Worm (Caenorhabditis elegans) whole organism, early embryonic: ENCODE measurements around the gene adt-3.
A peak's percentile ranks its signal among the peaks of the same experiment; 100 is the strongest.

Source experiments
- B0310.2 ChIP-seq: sonication (generic microtip); optimal IDR thresholded peaks from 2 replicates; lab custom pipeline; 2016; ENCODE audit warnings: mild to moderate bottlenecking, missing genetic modification characterization, missing compliant biosample characterization
- F13C5.2 ChIP-seq: sonication (generic microtip); optimal IDR thresholded peaks from 2 replicates; lab custom pipeline; 2017; ENCODE audit warnings: mild to moderate bottlenecking, missing genetic modification characterization, inconsistent platforms, missing compliant biosample characterization
- aly-1 ChIP-seq: sonication (generic microtip); optimal IDR thresholded peaks from 2 replicates; lab custom pipeline; 2016; ENCODE audit warnings: missing genetic modification characterization, missing compliant biosample characterization
- ama-1 ChIP-seq: fragments of 150-350 bp; optimal IDR thresholded peaks from 2 replicates; lab custom pipeline; 2014
- ceh-13 ChIP-seq: fragments of 200-800 bp; sonication (Bioruptor generic); optimal IDR thresholded peaks from 2 replicates; lab custom pipeline; 2018; ENCODE audit warnings: mild to moderate bottlenecking, missing genetic modification characterization, missing compliant biosample characterization
- ceh-36 ChIP-seq: sonication (generic microtip); optimal IDR thresholded peaks from 2 replicates; lab custom pipeline; 2016; ENCODE audit warnings: missing genetic modification characterization, inconsistent platforms, missing compliant biosample characterization
- ets-7 ChIP-seq: sonication (generic microtip); optimal IDR thresholded peaks from 2 replicates; lab custom pipeline; 2016; ENCODE audit warnings: missing genotype, missing genetic modification characterization, missing compliant biosample characterization
- flt-1 ChIP-seq: fragments of 200-800 bp; sonication (Bioruptor generic); IDR thresholded peaks from 2 replicates; pipeline ENCODE4 v1.3.6; 2022; ENCODE audit warnings: missing genetic modification characterization, missing compliant biosample characterization
- hmbx-1 ChIP-seq: sonication (generic microtip); optimal IDR thresholded peaks from 2 replicates; lab custom pipeline; 2016; ENCODE audit warnings: mild to moderate bottlenecking, missing genetic modification characterization, missing compliant biosample characterization
- hmg-4 ChIP-seq: fragments of 200-800 bp; sonication (Bioruptor generic); optimal IDR thresholded peaks from 2 replicates; lab custom pipeline; 2018; ENCODE audit warnings: mild to moderate bottlenecking, missing genetic modification characterization, missing compliant biosample characterization
- hnd-1 ChIP-seq: sonication (generic microtip); optimal IDR thresholded peaks from 2 replicates; lab custom pipeline; 2016; ENCODE audit warnings: missing genetic modification characterization, missing compliant biosample characterization
- pes-1 ChIP-seq: fragments of 200-800 bp; sonication (Bioruptor generic); IDR thresholded peaks from 2 replicates; pipeline ENCODE4 v1.3.6; 2022; ENCODE audit warnings: missing genetic modification reagents, missing genetic modification characterization, missing compliant biosample characterization
- scrt-1 ChIP-seq: fragments of 200-800 bp; sonication (Bioruptor generic); IDR thresholded peaks from 2 replicates; pipeline ENCODE4 v1.3.6; 2022; ENCODE audit warnings: missing genetic modification characterization, missing compliant biosample characterization
- sea-1 ChIP-seq: fragments of 200-800 bp; sonication (Bioruptor generic); conservative IDR thresholded peaks from 2 replicates; pipeline ENCODE4 v1.3.6; 2022; ENCODE audit warnings: missing genetic modification characterization, missing compliant biosample characterization
- tbx-11 ChIP-seq: fragments of 200-800 bp; sonication (Bioruptor generic); IDR thresholded peaks from 2 replicates; pipeline ENCODE4 v1.3.6; 2022; ENCODE audit warnings: missing genetic modification characterization, missing compliant biosample characterization
- tbx-37 ChIP-seq: fragments of 200-800 bp; sonication (Bioruptor generic); conservative IDR thresholded peaks from 2 replicates; pipeline ENCODE4 v1.3.6; 2022; ENCODE audit warnings: missing genetic modification reagents, missing genetic modification characterization, missing compliant biosample characterization
- tra-4 ChIP-seq: sonication (generic microtip); optimal IDR thresholded peaks from 2 replicates; lab custom pipeline; 2017; ENCODE audit warnings: missing genetic modification characterization, missing compliant biosample characterization

Gene adt-3

ce11 chrX:3914273-3914672 lies 17.2 kb upstream of the adt-3 start:
- TF ChIP-seq sea-1 (GFP tag; lab: Robert Waterston, UW): peak; percentile 77; the same call in 1 of the 2 replicates
- TF ChIP-seq aly-1: peak; percentile 55
- TF ChIP-seq ets-7 (tag; lab: Kevin White, UChicago): no peak
- peak; percentile 82 for TF ChIP-seq scrt-1
- peak; percentile 49 for TF ChIP-seq tra-4 (tag; lab: Kevin White, UChicago)
- TF ChIP-seq flt-1 (GFP tag; lab: Robert Waterston, UW): peak; percentile 70
- peak; percentile 50; the same call in 1 of the 2 replicates for TF ChIP-seq tbx-37 (GFP tag; lab: Robert Waterston, UW)
- peak; percentile 35 for TF ChIP-seq hnd-1 (tag; lab: Kevin White, UChicago)
- TF ChIP-seq ceh-13 (GFP tag; lab: Kevin White, UChicago): peak; percentile 49
- TF ChIP-seq B0310.2 (tag; lab: Kevin White, UChicago): peak; percentile 75
- TF ChIP-seq ama-1: no peak
- peak; percentile 33 for TF ChIP-seq hmbx-1 (tag; lab: Kevin White, UChicago)
- TF ChIP-seq ceh-36 (tag; lab: Kevin White, UChicago): peak; percentile 85
- TF ChIP-seq F13C5.2 (tag; lab: Kevin White, UChicago): peak; percentile 42
- TF ChIP-seq hmg-4 (GFP tag; lab: Kevin White, UChicago): peak; percentile 76
- TF ChIP-seq pes-1 (GFP tag; lab: Robert Waterston, UW): peak; percentile 83
- TF ChIP-seq tbx-11 (GFP tag; lab: Robert Waterston, UW): peak; percentile 64

- TF ChIP-seq B0310.2 (tag; lab: Kevin White, UChicago) (no peak), tbx-11 (GFP tag; lab: Robert Waterston, UW) (no peak), ceh-36 (tag; lab: Kevin White, UChicago) (no peak), hmbx-1 (tag; lab: Kevin White, UChicago) (no peak), tra-4 (tag; lab: Kevin White, UChicago) (no peak), scrt-1 (no peak), ama-1 (no peak), pes-1 (GFP tag; lab: Robert Waterston, UW) (no peak), ets-7 (tag; lab: Kevin White, UChicago) (no peak), F13C5.2 (tag; lab: Kevin White, UChicago) (no peak), ceh-13 (GFP tag; lab: Kevin White, UChicago) (no peak), hmg-4 (GFP tag; lab: Kevin White, UChicago) (no peak), flt-1 (GFP tag; lab: Robert Waterston, UW) (no peak), tbx-37 (GFP tag; lab: Robert Waterston, UW) (no peak)
Observed at ce11 chrX:3915748-3916147, 15.7 kb upstream of the adt-3 start, which contains the start of gene idpp-9. TSS of gene idpp-9 (minus strand) at chrX:3915848.

- TF ChIP-seq tra-4 (tag; lab: Kevin White, UChicago) (no peak), tbx-37 (GFP tag; lab: Robert Waterston, UW) (no peak), ama-1 (no peak), sea-1 (GFP tag; lab: Robert Waterston, UW) (no peak), aly-1 (no peak), hnd-1 (tag; lab: Kevin White, UChicago) (no peak), pes-1 (GFP tag; lab: Robert Waterston, UW) (no peak), scrt-1 (no peak), ceh-13 (GFP tag; lab: Kevin White, UChicago) (no peak), B0310.2 (tag; lab: Kevin White, UChicago) (no peak), F13C5.2 (tag; lab: Kevin White, UChicago) (no peak), hmg-4 (GFP tag; lab: Kevin White, UChicago) (no peak), ets-7 (tag; lab: Kevin White, UChicago) (no peak), flt-1 (GFP tag; lab: Robert Waterston, UW) (no peak), ceh-36 (tag; lab: Kevin White, UChicago) (no peak), hmbx-1 (tag; lab: Kevin White, UChicago) (no peak), tbx-11 (GFP tag; lab: Robert Waterston, UW) (no peak)
Observed at ce11 chrX:3917013-3917412, 14.4 kb upstream of the adt-3 start, which contains the start of gene T22B2.3. TSS of gene T22B2.3 (plus strand) at chrX:3917313.

- TF ChIP-seq pes-1 (GFP tag; lab: Robert Waterston, UW) (no peak), hnd-1 (tag; lab: Kevin White, UChicago) (no peak), tbx-11 (GFP tag; lab: Robert Waterston, UW) (no peak), tra-4 (tag; lab: Kevin White, UChicago) (no peak), ceh-36 (tag; lab: Kevin White, UChicago) (no peak), ama-1 (no peak)
Observed at ce11 chrX:3918182-3918581, 13.3 kb upstream of the adt-3 start.

ce11 chrX:3919689-3920088 lies 11.8 kb upstream of the adt-3 start:
- TF ChIP-seq pes-1 (GFP tag; lab: Robert Waterston, UW) (no peak), ceh-36 (tag; lab: Kevin White, UChicago) (no peak), tbx-11 (GFP tag; lab: Robert Waterston, UW) (no peak), tra-4 (tag; lab: Kevin White, UChicago) (no peak)

ce11 chrX:3920101-3920500 lies 11.3 kb upstream of the adt-3 start, which contains the start of gene T22B2.2:
TSS of gene T22B2.2 (plus strand) at chrX:3920401.
- TF ChIP-seq ets-7 (tag; lab: Kevin White, UChicago) (no peak), flt-1 (GFP tag; lab: Robert Waterston, UW) (no peak), scrt-1 (no peak), hmg-4 (GFP tag; lab: Kevin White, UChicago) (no peak), B0310.2 (tag; lab: Kevin White, UChicago) (no peak), F13C5.2 (tag; lab: Kevin White, UChicago) (no peak), pes-1 (GFP tag; lab: Robert Waterston, UW) (no peak), ceh-36 (tag; lab: Kevin White, UChicago) (no peak), sea-1 (GFP tag; lab: Robert Waterston, UW) (no peak), hmbx-1 (tag; lab: Kevin White, UChicago) (no peak), ceh-13 (GFP tag; lab: Kevin White, UChicago) (no peak)

ce11 chrX:3920747-3921146 lies 10.7 kb upstream of the adt-3 start:
- TF ChIP-seq ama-1 (no peak), scrt-1 (no peak), sea-1 (GFP tag; lab: Robert Waterston, UW) (no peak), hmbx-1 (tag; lab: Kevin White, UChicago) (no peak), ets-7 (tag; lab: Kevin White, UChicago) (no peak), ceh-36 (tag; lab: Kevin White, UChicago) (no peak), F13C5.2 (tag; lab: Kevin White, UChicago) (no peak), flt-1 (GFP tag; lab: Robert Waterston, UW) (no peak), ceh-13 (GFP tag; lab: Kevin White, UChicago) (no peak), tbx-37 (GFP tag; lab: Robert Waterston, UW) (no peak), tra-4 (tag; lab: Kevin White, UChicago) (no peak), hnd-1 (tag; lab: Kevin White, UChicago) (no peak), hmg-4 (GFP tag; lab: Kevin White, UChicago) (no peak), pes-1 (GFP tag; lab: Robert Waterston, UW) (no peak), B0310.2 (tag; lab: Kevin White, UChicago) (no peak), tbx-11 (GFP tag; lab: Robert Waterston, UW) (no peak), aly-1 (no peak)
